Worm (Caenorhabditis elegans) whole organism, late embryonic: ENCODE results near the gene srg-30.

ENCODE experiments used
- ama-1 ChIP-seq: fragments of 150-350 bp; optimal IDR thresholded peaks from 2 replicates; lab custom pipeline; 2014
- hlh-30 ChIP-seq: sonication (generic microtip); optimal IDR thresholded peaks from 2 replicates; lab custom pipeline; 2017; ENCODE audit warnings: antibody characterized with exemption, missing genetic modification characterization, missing compliant biosample characterization; ENCODE audit not compliant: insufficient read depth

DNA sequence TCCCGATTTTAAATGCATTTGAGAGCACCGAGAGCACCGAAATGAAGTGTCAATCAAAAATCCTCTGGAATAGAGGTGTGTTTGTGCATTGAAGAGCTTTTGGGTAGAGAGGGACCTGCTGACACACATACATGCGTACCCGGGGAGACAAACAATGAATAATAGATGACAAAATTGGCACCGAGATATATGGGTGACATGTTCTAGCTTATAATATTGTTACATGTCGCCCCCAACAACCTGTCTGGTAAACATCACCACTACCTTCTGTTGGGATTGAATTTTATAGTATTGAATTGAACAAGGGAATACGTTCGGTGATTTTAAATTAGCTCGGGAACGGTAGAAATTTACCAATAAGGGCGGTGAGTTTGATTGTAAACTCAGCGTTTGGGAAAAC is 34.4 kb downstream of the srg-30 start:
- TF ChIP-seq hlh-30 (tag; lab: Kevin White, UChicago) = no peak
- TF ChIP-seq ama-1 (lab: Kevin White, UChicago) = no peak
